Fruit fly (Drosophila melanogaster): Measurements from ENCODE around the gene CG10700.

- no peak for TF ChIP-seq CG8478 (optimal IDR thresholded peaks at IDR 0.05)
- TF ChIP-seq CTCF (optimal IDR thresholded peaks at IDR 0.05): no peak
Observed at dm6 chr2L:19033288-19033687, 45.5 kb downstream of the CG10700 start, which contains the start of gene hook.

Measured in S2 (cell line).